Worm (Caenorhabditis elegans) whole organism, early embryonic: ENCODE data around the gene ZC190.7.

Source experiments
- B0310.2 ChIP-seq: sonication (generic microtip); optimal IDR thresholded peaks from 2 replicates; lab custom pipeline; 2016; ENCODE audit warnings: mild to moderate bottlenecking, missing genetic modification characterization, missing compliant biosample characterization
- ama-1 ChIP-seq: fragments of 150-350 bp; optimal IDR thresholded peaks from 2 replicates; lab custom pipeline; 2014
- tbx-11 ChIP-seq: fragments of 200-800 bp; sonication (Bioruptor generic); IDR thresholded peaks from 2 replicates; pipeline ENCODE4 v1.3.6; 2022; ENCODE audit warnings: missing genetic modification characterization, missing compliant biosample characterization

DNA sequence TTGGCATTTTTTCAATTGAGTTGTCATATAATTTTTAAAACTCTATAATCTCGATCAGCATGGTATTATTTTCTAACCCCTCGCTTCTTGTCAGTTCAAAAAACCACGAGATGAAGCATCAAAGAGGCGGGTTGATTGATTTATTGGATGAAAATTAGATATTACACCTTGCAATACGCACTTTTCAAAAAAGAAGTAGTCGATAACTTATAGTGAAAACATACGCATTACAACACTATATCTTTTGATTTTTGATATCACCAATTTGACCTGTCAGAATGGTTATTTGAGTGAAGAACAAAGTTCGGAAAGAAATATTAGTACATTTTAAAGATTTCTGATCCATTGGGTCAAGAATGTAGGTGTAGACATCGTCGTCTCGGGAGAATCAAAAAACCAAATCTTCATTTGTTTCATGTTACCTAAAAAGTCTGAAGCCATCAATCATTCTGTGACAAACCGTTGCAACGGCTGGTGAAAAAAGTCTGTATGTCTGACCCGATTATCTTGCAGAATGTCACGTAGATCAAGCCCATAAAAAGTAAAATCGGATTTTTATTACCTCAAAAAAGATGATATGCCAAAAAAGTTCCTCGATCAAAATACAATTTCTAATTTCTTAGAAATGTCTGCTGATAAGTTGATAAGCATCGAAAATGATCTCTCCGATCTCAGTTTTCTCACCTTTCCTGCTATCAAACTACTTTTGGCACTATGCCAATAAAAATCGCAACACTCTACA, 33.4 kb downstream of the ZC190.7 start:
- TF ChIP-seq ama-1 (lab: Kevin White, UChicago) (no peak), B0310.2 (tag; lab: Kevin White, UChicago) (no peak), tbx-11 (GFP tag; lab: Robert Waterston, UW) (no peak)
